Worm (Caenorhabditis elegans): ENCODE measurements around the gene K08D9.4.

Gene K08D9.4

DNA sequence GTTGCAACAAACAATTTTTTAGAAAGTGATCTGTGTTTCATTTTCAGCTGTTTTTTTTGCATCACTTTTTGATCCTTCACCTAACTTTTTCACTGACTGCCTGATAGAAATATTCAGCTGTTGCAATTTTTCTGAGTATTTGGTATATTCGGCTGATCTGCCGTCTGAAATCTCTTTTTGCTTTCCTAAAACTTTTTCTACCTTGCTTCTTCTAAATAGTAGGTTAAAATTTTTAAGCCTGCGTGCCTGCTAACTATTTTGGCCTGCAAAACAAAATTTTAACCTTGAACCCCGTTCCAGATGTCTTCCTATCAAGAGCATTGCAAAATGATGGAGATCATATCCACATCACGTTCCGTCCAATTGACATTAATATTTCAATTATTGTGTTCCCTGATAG is 24.1 kb downstream of the K08D9.4 start, which contains the start of gene srab-8:
Gene srab-8 (plus strand): TSS at position 301 of the 400 bp plus-strand sequence.
- no peak for TF ChIP-seq tab-1 (GFP tag; IDR thresholded peaks at IDR 0.05)
- TF ChIP-seq ztf-29 (GFP tag; IDR thresholded peaks at IDR 0.05), result no peak
- no peak for TF ChIP-seq ref-1 (GFP tag; conservative IDR thresholded peaks at IDR 0.05)
- no peak for TF ChIP-seq T22C8.4 (GFP tag; IDR thresholded peaks at IDR 0.05)
- TF ChIP-seq ztf-23 (GFP tag; IDR thresholded peaks at IDR 0.05), result no peak
- TF ChIP-seq med-1 (GFP tag; optimal IDR thresholded peaks at IDR 0.05; ENCODE audit: insufficient read depth), result no peak
- no peak for TF ChIP-seq flt-1 (GFP tag; IDR thresholded peaks at IDR 0.05)
- TF ChIP-seq klf-2 (GFP tag; conservative IDR thresholded peaks at IDR 0.05), result no peak
- TF ChIP-seq cog-1 (tag; optimal IDR thresholded peaks at IDR 0.05), result no peak

DNA sequence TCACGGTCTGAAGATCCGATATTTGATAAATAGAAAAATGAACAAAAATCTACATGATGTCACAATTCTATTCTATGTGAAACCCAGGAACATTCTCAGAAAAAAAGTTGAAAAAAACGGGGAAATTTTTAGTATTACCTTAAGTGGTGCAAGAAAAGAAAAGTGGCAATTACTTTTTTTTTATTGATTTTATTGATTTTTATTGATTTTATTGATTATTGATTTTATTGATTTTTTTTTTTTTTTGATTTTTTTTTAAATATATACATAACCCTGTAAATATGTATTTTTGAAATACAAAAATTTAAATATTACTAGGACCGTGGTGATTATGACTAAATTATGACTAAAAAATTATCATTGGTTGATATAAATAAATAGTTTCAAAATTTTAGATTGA is 28.6 kb downstream of the K08D9.4 start:
- TF ChIP-seq tab-1 (GFP tag; IDR thresholded peaks at IDR 0.05), result no peak
- TF ChIP-seq T22C8.4 (GFP tag; IDR thresholded peaks at IDR 0.05), result peak; percentile 57; the same call in 1 of the 2 replicates

ce11 chrV:3169838-3170237 is 30.4 kb downstream of the K08D9.4 start, which contains the start of gene srbc-6:
Gene srbc-6, plus strand, starts transcription at chrV:3170138.
- no peak for TF ChIP-seq ref-1 (GFP tag; conservative IDR thresholded peaks at IDR 0.05)
- TF ChIP-seq flt-1 (GFP tag; IDR thresholded peaks at IDR 0.05), result no peak
- no peak for TF ChIP-seq T22C8.4 (GFP tag; IDR thresholded peaks at IDR 0.05)
- TF ChIP-seq tab-1 (GFP tag; IDR thresholded peaks at IDR 0.05), result no peak
- TF ChIP-seq klf-2 (GFP tag; conservative IDR thresholded peaks at IDR 0.05), result no peak
- no peak for TF ChIP-seq med-1 (GFP tag; optimal IDR thresholded peaks at IDR 0.05; ENCODE audit: insufficient read depth)
- TF ChIP-seq cog-1 (tag; optimal IDR thresholded peaks at IDR 0.05), result no peak
- TF ChIP-seq ztf-23 (GFP tag; IDR thresholded peaks at IDR 0.05), result no peak
- no peak for TF ChIP-seq ztf-29 (GFP tag; IDR thresholded peaks at IDR 0.05)

- TF ChIP-seq flt-1 (GFP tag; IDR thresholded peaks at IDR 0.05), result no peak
- no peak for TF ChIP-seq ztf-23 (GFP tag; IDR thresholded peaks at IDR 0.05)
- no peak for TF ChIP-seq T22C8.4 (GFP tag; IDR thresholded peaks at IDR 0.05)
- no peak for TF ChIP-seq cog-1 (tag; optimal IDR thresholded peaks at IDR 0.05)
- TF ChIP-seq med-1 (GFP tag; optimal IDR thresholded peaks at IDR 0.05; ENCODE audit: insufficient read depth), result no peak
- no peak for TF ChIP-seq tab-1 (GFP tag; IDR thresholded peaks at IDR 0.05)
- TF ChIP-seq ztf-29 (GFP tag; IDR thresholded peaks at IDR 0.05), result no peak
- TF ChIP-seq ref-1 (GFP tag; conservative IDR thresholded peaks at IDR 0.05), result no peak
- no peak for TF ChIP-seq klf-2 (GFP tag; conservative IDR thresholded peaks at IDR 0.05)
These were observed 31.6 kb downstream of the K08D9.4 start, which contains the start of gene C36C5.15 for ce11 chrV:3168650-3169049. Gene C36C5.15, minus strand, starts transcription at chrV:3168750.

DNA sequence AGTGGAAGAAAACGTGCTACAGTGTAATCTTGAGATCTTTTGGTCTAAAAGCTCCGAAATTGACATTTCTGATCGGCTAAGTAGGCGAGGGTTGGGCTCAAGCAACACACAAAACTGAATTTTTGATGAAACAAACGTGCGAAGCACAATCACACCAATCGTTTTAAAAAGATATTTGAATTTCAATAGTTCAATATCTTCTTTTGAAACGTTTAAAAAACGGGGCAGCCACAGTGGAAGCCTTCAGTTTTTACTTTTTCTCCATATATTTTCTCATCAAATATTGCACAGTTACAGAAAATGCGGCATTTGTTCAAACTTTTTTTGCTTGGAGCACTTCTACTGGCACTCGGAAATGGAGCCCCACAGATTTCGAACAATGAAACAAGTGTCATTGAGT is 34.0 kb downstream of the K08D9.4 start, which contains the start of gene C36C5.4:
Gene C36C5.4 (plus strand): TSS at position 301 of the 400 bp plus-strand sequence.
- TF ChIP-seq ztf-23 (GFP tag; IDR thresholded peaks at IDR 0.05) (no peak), med-1 (GFP tag; optimal IDR thresholded peaks at IDR 0.05; ENCODE audit: insufficient read depth) (no peak), ref-1 (GFP tag; conservative IDR thresholded peaks at IDR 0.05) (no peak), tab-1 (GFP tag; IDR thresholded peaks at IDR 0.05) (no peak), T22C8.4 (GFP tag; IDR thresholded peaks at IDR 0.05) (no peak), klf-2 (GFP tag; conservative IDR thresholded peaks at IDR 0.05) (no peak), ztf-29 (GFP tag; IDR thresholded peaks at IDR 0.05) (no peak), flt-1 (GFP tag; IDR thresholded peaks at IDR 0.05) (no peak), cog-1 (tag; optimal IDR thresholded peaks at IDR 0.05) (no peak)

ce11 chrV:3165438-3165837 is 34.8 kb downstream of the K08D9.4 start, which contains the start of gene C36C5.14:
Gene C36C5.14, minus strand, starts transcription at chrV:3165538.
- TF ChIP-seq cog-1 (tag; optimal IDR thresholded peaks at IDR 0.05) (no peak), ref-1 (GFP tag; conservative IDR thresholded peaks at IDR 0.05) (no peak), klf-2 (GFP tag; conservative IDR thresholded peaks at IDR 0.05) (no peak), ztf-23 (GFP tag; IDR thresholded peaks at IDR 0.05) (no peak), T22C8.4 (GFP tag; IDR thresholded peaks at IDR 0.05) (no peak), ztf-29 (GFP tag; IDR thresholded peaks at IDR 0.05) (no peak), tab-1 (GFP tag; IDR thresholded peaks at IDR 0.05) (no peak), flt-1 (GFP tag; IDR thresholded peaks at IDR 0.05) (no peak), med-1 (GFP tag; optimal IDR thresholded peaks at IDR 0.05; ENCODE audit: insufficient read depth) (no peak)

DNA sequence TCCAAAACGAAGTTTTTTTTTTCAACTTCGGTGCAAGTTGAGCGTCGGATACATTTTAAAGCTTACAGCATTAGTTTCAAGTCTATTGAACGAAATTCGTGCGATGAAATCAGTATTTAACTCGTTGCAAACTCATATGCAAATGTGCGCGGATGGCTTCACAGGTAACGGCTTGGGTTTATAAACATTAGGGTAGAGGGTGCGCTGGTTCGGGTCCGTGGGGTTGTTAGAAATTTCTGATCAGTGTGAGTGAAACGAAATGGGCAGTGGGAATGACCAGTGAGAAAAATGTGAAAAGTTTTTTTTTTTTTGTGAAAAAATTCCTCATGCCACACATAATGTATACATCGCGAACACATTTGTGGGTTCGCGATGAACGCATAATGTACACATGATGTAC is 37.1 kb downstream of the K08D9.4 start:
- TF ChIP-seq cog-1 (tag; optimal IDR thresholded peaks at IDR 0.05) (no peak), klf-2 (GFP tag; conservative IDR thresholded peaks at IDR 0.05) (no peak), ref-1 (GFP tag; conservative IDR thresholded peaks at IDR 0.05) (no peak), tab-1 (GFP tag; IDR thresholded peaks at IDR 0.05) (no peak), T22C8.4 (GFP tag; IDR thresholded peaks at IDR 0.05) (no peak), med-1 (GFP tag; optimal IDR thresholded peaks at IDR 0.05; ENCODE audit: insufficient read depth) (no peak), ztf-29 (GFP tag; IDR thresholded peaks at IDR 0.05) (no peak), flt-1 (GFP tag; IDR thresholded peaks at IDR 0.05) (no peak), ztf-23 (GFP tag; IDR thresholded peaks at IDR 0.05) (no peak)

- TF ChIP-seq klf-2 (GFP tag; conservative IDR thresholded peaks at IDR 0.05) (no peak), T22C8.4 (GFP tag; IDR thresholded peaks at IDR 0.05) (no peak), med-1 (GFP tag; optimal IDR thresholded peaks at IDR 0.05; ENCODE audit: insufficient read depth) (no peak), flt-1 (GFP tag; IDR thresholded peaks at IDR 0.05) (no peak), tab-1 (GFP tag; IDR thresholded peaks at IDR 0.05) (no peak), ztf-23 (GFP tag; IDR thresholded peaks at IDR 0.05) (no peak), ref-1 (GFP tag; conservative IDR thresholded peaks at IDR 0.05) (no peak), ztf-29 (GFP tag; IDR thresholded peaks at IDR 0.05) (no peak), cog-1 (tag; optimal IDR thresholded peaks at IDR 0.05) (no peak)
These were observed 37.9 kb downstream of the K08D9.4 start for ce11 chrV:3162299-3162698.

DNA sequence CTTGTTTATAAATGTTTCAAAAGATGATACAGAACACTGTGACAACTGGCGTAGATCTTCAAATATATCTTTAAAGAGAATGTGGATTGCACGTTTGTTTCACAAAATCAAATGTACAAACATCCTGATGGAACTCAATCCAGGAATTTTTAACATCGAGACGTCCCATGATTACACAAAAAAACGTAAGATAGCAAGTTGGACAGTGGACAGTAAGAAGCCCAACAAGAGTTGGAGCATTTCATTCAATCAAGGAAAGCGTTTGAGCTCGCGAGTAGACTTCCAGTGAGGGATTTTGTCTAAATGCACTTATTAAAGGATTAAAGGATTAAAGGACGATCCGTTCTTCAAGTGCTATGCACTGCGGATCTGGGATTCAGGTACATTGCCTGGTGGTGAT is 41.0 kb downstream of the K08D9.4 start, which contains the start of gene C36C5.12:
Gene C36C5.12 (minus strand): TSS at position 101 of the 400 bp plus-strand sequence.
- TF ChIP-seq ztf-23 (GFP tag; IDR thresholded peaks at IDR 0.05), result no peak
- no peak for TF ChIP-seq med-1 (GFP tag; optimal IDR thresholded peaks at IDR 0.05; ENCODE audit: insufficient read depth)
- no peak for TF ChIP-seq flt-1 (GFP tag; IDR thresholded peaks at IDR 0.05)
- no peak for TF ChIP-seq T22C8.4 (GFP tag; IDR thresholded peaks at IDR 0.05)
- TF ChIP-seq ztf-29 (GFP tag; IDR thresholded peaks at IDR 0.05), result no peak
- no peak for TF ChIP-seq ref-1 (GFP tag; conservative IDR thresholded peaks at IDR 0.05)
- TF ChIP-seq klf-2 (GFP tag; conservative IDR thresholded peaks at IDR 0.05), result no peak
- TF ChIP-seq cog-1 (tag; optimal IDR thresholded peaks at IDR 0.05), result no peak
- TF ChIP-seq tab-1 (GFP tag; IDR thresholded peaks at IDR 0.05), result no peak

ce11 chrV:3158379-3158778 is 41.8 kb downstream of the K08D9.4 start:
- TF ChIP-seq med-1 (GFP tag; optimal IDR thresholded peaks at IDR 0.05; ENCODE audit: insufficient read depth) (no peak), flt-1 (GFP tag; IDR thresholded peaks at IDR 0.05) (no peak), T22C8.4 (GFP tag; IDR thresholded peaks at IDR 0.05) (no peak), ref-1 (GFP tag; conservative IDR thresholded peaks at IDR 0.05) (no peak)

Data from whole organism, midembryonic.